Worm (Caenorhabditis elegans) whole organism, L4 larva: ENCODE data around the gene R148.3.

ENCODE experiments used
- Y48G9A.11 ChIP-seq: fragments of 200-800 bp; sonication (Bioruptor generic); IDR thresholded peaks from 2 replicates; pipeline ENCODE4 v1.3.6; 2022; ENCODE audit warnings: missing genetic modification reagents, missing genetic modification characterization, missing compliant biosample characterization
- ama-1 ChIP-seq: fragments of 150-350 bp; optimal IDR thresholded peaks from 2 replicates; lab custom pipeline; 2014; ENCODE audit warnings: inconsistent platforms, mixed read lengths
- dmd-9 ChIP-seq: fragments of 200-800 bp; sonication (Bioruptor generic); IDR thresholded peaks from 2 replicates; pipeline ENCODE4 v1.3.6; 2022; ENCODE audit warnings: missing genetic modification reagents, missing genetic modification characterization, missing compliant biosample characterization
- fkh-10 ChIP-seq: fragments of 150-350 bp; optimal IDR thresholded peaks from 2 replicates; lab custom pipeline; 2014; ENCODE audit warnings: missing biosample characterization, missing genetic modification reagents, missing genetic modification characterization
- jun-1 ChIP-seq: fragments of 150-350 bp; optimal IDR thresholded peaks from 2 replicates; lab custom pipeline; 2014; ENCODE audit warnings: missing biosample characterization, missing genetic modification reagents, missing genetic modification characterization
- nhr-25 ChIP-seq: sonication (generic microtip); optimal IDR thresholded peaks from 2 replicates; lab custom pipeline; 2017; ENCODE audit warnings: missing genetic modification characterization, mild to moderate bottlenecking, missing compliant biosample characterization, antibody characterized with exemption, moderate library complexity, borderline replicate concordance; ENCODE audit not compliant: insufficient read depth
- nhr-48 ChIP-seq: sonication (generic microtip); optimal IDR thresholded peaks from 2 replicates; lab custom pipeline; 2016; ENCODE audit warnings: mild to moderate bottlenecking, missing genetic modification characterization, missing compliant biosample characterization
- pqm-1 ChIP-seq: sonication (generic microtip); optimal IDR thresholded peaks from 2 replicates; lab custom pipeline; 2017; ENCODE audit warnings: missing biosample characterization, missing genetic modification characterization
- set-16 ChIP-seq: fragments of 200-800 bp; sonication (Bioruptor generic); IDR thresholded peaks from 2 replicates; pipeline ENCODE4 v1.3.6; 2022; ENCODE audit warnings: missing genetic modification reagents, missing genetic modification characterization, missing compliant biosample characterization
- unc-39 ChIP-seq: sonication (generic microtip); optimal IDR thresholded peaks from 2 replicates; lab custom pipeline; 2017; ENCODE audit warnings: missing biosample characterization, missing genetic modification characterization
- unc-62 ChIP-seq, 3 experiments: fragments of 150-350 bp in 1 of 3; sonication (generic microtip); optimal IDR thresholded peaks in 2 of 3; peaks in 1 of 3; 1 replicate in 1 of 3; 2 replicates in 2 of 3; lab custom pipeline; 2014 to 2017; ENCODE audit warnings: missing biosample characterization in 3 of 3, missing genetic modification characterization in 3 of 3, missing genetic modification reagents in 3 of 3, missing genotype in 1 of 3
- zip-2 ChIP-seq: fragments of 150-350 bp; optimal IDR thresholded peaks from 2 replicates; lab custom pipeline; 2014; ENCODE audit warnings: missing biosample characterization, missing genetic modification characterization
- ztf-11 ChIP-seq: fragments of 150-350 bp; optimal IDR thresholded peaks from 2 replicates; lab custom pipeline; 2014; ENCODE audit warnings: missing biosample characterization, missing genetic modification characterization

DNA sequence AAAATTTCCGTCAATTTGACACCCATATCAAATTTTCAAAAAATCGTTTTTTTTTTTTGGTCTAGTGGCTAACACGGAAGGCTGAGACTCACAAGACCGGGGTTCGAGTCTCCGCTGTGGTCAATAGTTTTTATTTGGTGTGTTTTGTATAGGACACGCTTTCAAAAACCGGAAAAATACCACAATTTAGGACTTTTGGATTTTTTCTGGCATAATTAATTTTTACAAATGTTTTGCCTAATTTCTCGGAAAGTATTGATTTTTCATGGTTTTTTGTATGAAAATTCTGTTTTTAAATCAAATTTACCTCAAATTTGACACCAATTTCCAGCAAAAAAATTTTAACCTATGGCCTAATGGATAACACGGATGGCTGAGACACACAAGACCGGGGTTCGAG is 10.8 kb downstream of the R148.3 start, which contains the start of gene mks-1:
- TF ChIP-seq nhr-25 (tag; lab: Kevin White, UChicago) (no peak), jun-1 (tag; lab: Kevin White, UChicago) (no peak), unc-62 (GFP tag; optimal IDR thresholded peaks at IDR 0.05 in 1 of 2; lab: Kevin White, UChicago) (no peak), unc-62 (tag; optimal IDR thresholded peaks at IDR 0.05; lab: Kevin White, UChicago) (no peak), pqm-1 (tag; lab: Kevin White, UChicago) (no peak), fkh-10 (no peak), zip-2 (tag; lab: Kevin White, UChicago) (no peak), ama-1 (lab: Kevin White, UChicago) (no peak), dmd-9 (GFP tag; lab: Robert Waterston, UW) (no peak), unc-39 (tag; lab: Kevin White, UChicago) (no peak), set-16 (GFP tag; lab: Robert Waterston, UW) (no peak), nhr-48 (tag; lab: Kevin White, UChicago) (no peak), Y48G9A.11 (GFP tag; lab: Robert Waterston, UW) (no peak), ztf-11 (no peak)
